Worm (Caenorhabditis elegans) whole organism, early embryonic: ENCODE measurements around the gene aqp-1.

Experiments
- B0310.2 ChIP-seq: sonication (generic microtip); optimal IDR thresholded peaks from 2 replicates; lab custom pipeline; 2016; ENCODE audit warnings: mild to moderate bottlenecking, missing genetic modification characterization, missing compliant biosample characterization
- F13C5.2 ChIP-seq: sonication (generic microtip); optimal IDR thresholded peaks from 2 replicates; lab custom pipeline; 2017; ENCODE audit warnings: mild to moderate bottlenecking, missing genetic modification characterization, inconsistent platforms, missing compliant biosample characterization
- aly-1 ChIP-seq: sonication (generic microtip); optimal IDR thresholded peaks from 2 replicates; lab custom pipeline; 2016; ENCODE audit warnings: missing genetic modification characterization, missing compliant biosample characterization
- ama-1 ChIP-seq: fragments of 150-350 bp; optimal IDR thresholded peaks from 2 replicates; lab custom pipeline; 2014
- ceh-13 ChIP-seq: fragments of 200-800 bp; sonication (Bioruptor generic); optimal IDR thresholded peaks from 2 replicates; lab custom pipeline; 2018; ENCODE audit warnings: mild to moderate bottlenecking, missing genetic modification characterization, missing compliant biosample characterization
- ceh-36 ChIP-seq: sonication (generic microtip); optimal IDR thresholded peaks from 2 replicates; lab custom pipeline; 2016; ENCODE audit warnings: missing genetic modification characterization, inconsistent platforms, missing compliant biosample characterization
- ets-7 ChIP-seq: sonication (generic microtip); optimal IDR thresholded peaks from 2 replicates; lab custom pipeline; 2016; ENCODE audit warnings: missing genotype, missing genetic modification characterization, missing compliant biosample characterization
- flt-1 ChIP-seq: fragments of 200-800 bp; sonication (Bioruptor generic); IDR thresholded peaks from 2 replicates; pipeline ENCODE4 v1.3.6; 2022; ENCODE audit warnings: missing genetic modification characterization, missing compliant biosample characterization
- hmg-4 ChIP-seq: fragments of 200-800 bp; sonication (Bioruptor generic); optimal IDR thresholded peaks from 2 replicates; lab custom pipeline; 2018; ENCODE audit warnings: mild to moderate bottlenecking, missing genetic modification characterization, missing compliant biosample characterization
- hnd-1 ChIP-seq: sonication (generic microtip); optimal IDR thresholded peaks from 2 replicates; lab custom pipeline; 2016; ENCODE audit warnings: missing genetic modification characterization, missing compliant biosample characterization
- pes-1 ChIP-seq: fragments of 200-800 bp; sonication (Bioruptor generic); IDR thresholded peaks from 2 replicates; pipeline ENCODE4 v1.3.6; 2022; ENCODE audit warnings: missing genetic modification reagents, missing genetic modification characterization, missing compliant biosample characterization
- scrt-1 ChIP-seq: fragments of 200-800 bp; sonication (Bioruptor generic); IDR thresholded peaks from 2 replicates; pipeline ENCODE4 v1.3.6; 2022; ENCODE audit warnings: missing genetic modification characterization, missing compliant biosample characterization
- sea-1 ChIP-seq: fragments of 200-800 bp; sonication (Bioruptor generic); conservative IDR thresholded peaks from 2 replicates; pipeline ENCODE4 v1.3.6; 2022; ENCODE audit warnings: missing genetic modification characterization, missing compliant biosample characterization
- tbx-11 ChIP-seq: fragments of 200-800 bp; sonication (Bioruptor generic); IDR thresholded peaks from 2 replicates; pipeline ENCODE4 v1.3.6; 2022; ENCODE audit warnings: missing genetic modification characterization, missing compliant biosample characterization
- tbx-37 ChIP-seq: fragments of 200-800 bp; sonication (Bioruptor generic); conservative IDR thresholded peaks from 2 replicates; pipeline ENCODE4 v1.3.6; 2022; ENCODE audit warnings: missing genetic modification reagents, missing genetic modification characterization, missing compliant biosample characterization
- tra-4 ChIP-seq: sonication (generic microtip); optimal IDR thresholded peaks from 2 replicates; lab custom pipeline; 2017; ENCODE audit warnings: missing genetic modification characterization, missing compliant biosample characterization

aqp-1 gene

DNA sequence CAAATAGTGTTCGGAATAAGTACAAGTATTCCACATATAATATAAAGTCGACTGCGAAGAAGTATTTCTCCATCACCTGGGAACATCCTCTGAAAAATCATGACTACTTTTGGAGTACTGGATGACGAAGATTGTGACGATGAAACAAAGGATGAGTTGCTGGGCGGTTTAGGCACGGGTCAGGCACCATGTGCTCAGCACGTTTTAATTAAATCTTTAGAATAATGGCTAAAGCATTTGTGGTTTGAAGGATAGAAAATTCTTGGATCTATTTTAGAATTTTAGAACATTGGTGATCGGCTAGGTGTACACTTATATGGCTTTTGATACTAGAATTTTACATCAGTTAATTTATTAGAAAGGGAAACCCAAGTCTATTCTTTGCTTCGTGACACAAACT is 51.0 kb downstream of the aqp-1 start, which contains the start of gene C27H5.6:
C27H5.6 (minus strand) TSS at position 101 of the 400 bp plus-strand sequence.
- TF ChIP-seq ceh-36 (no peak), aly-1 (tag; lab: Kevin White, UChicago) (no peak), flt-1 (GFP tag; lab: Robert Waterston, UW) (no peak), tbx-11 (no peak), pes-1 (GFP tag; lab: Robert Waterston, UW) (no peak), ama-1 (lab: Kevin White, UChicago) (no peak), B0310.2 (tag; lab: Kevin White, UChicago) (no peak), F13C5.2 (no peak), tbx-37 (GFP tag; lab: Robert Waterston, UW) (no peak), hnd-1 (tag; lab: Kevin White, UChicago) (no peak), hmg-4 (GFP tag; lab: Kevin White, UChicago) (no peak), tra-4 (tag; lab: Kevin White, UChicago) (no peak), scrt-1 (GFP tag; lab: Robert Waterston, UW) (no peak), sea-1 (GFP tag; lab: Robert Waterston, UW) (no peak), ets-7 (tag; lab: Kevin White, UChicago) (no peak), ceh-13 (GFP tag; lab: Kevin White, UChicago) (no peak)

DNA sequence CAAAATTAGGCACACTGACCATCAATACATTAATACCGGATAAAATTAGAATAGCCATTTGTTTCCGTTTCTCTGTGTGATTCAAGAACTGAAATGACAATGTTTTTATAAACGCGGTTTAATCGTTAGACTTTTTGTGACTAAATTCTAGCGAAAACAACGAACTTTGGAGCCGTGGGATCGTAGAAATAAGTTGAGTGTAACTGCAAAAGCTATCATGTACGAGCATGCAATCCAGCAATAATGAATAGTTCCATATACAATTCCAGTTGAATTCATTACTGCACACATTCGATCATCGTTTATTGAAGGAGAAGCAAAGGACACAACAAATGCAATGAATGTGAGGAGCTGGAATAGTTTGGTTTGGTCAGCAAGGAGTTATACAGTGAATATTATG is 52.0 kb downstream of the aqp-1 start:
- TF ChIP-seq tra-4 (tag; lab: Kevin White, UChicago) (no peak), tbx-37 (GFP tag; lab: Robert Waterston, UW) (no peak)
